Fruit fly (Drosophila melanogaster) S2 (cell line): ENCODE data around the gene CG3655.

Experiments used
- CG8478 ChIP-seq: fragments of >200 bp; optimal IDR thresholded peaks from 2 replicates; lab custom pipeline; 2018
- CTCF ChIP-seq, 2 experiments: fragments of >200 bp; optimal IDR thresholded peaks; 2 replicates each; lab custom pipeline; 2018

DNA sequence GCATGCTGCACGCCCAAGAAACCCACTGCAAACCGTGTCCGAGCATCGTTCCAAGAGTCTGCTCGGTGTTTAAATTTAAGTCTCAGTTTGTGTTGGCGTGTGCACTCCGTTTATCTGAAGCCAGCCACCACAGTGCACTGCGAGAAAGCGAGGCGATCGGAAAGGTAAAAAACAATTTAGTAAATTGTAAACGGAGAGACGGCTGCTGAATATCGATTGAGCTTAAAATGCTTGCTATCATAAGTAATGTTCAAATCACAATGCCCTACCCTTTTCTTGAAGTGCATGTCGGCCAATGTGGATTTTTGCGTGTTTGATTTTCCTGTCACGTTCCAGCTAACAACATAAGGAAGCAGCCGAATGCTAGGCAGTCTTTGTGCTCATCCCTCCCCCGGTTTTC lies 51.6 kb downstream of the CG3655 start:
- no peak for TF ChIP-seq CTCF (optimal IDR thresholded peaks at IDR 0.05; lab: Kevin White, UChicago)
- TF ChIP-seq CG8478 (lab: Kevin White, UChicago) = no peak
